Fruit fly (Drosophila melanogaster): ENCODE measurements around the gene CG14829.

The CG14829 gene

DNA sequence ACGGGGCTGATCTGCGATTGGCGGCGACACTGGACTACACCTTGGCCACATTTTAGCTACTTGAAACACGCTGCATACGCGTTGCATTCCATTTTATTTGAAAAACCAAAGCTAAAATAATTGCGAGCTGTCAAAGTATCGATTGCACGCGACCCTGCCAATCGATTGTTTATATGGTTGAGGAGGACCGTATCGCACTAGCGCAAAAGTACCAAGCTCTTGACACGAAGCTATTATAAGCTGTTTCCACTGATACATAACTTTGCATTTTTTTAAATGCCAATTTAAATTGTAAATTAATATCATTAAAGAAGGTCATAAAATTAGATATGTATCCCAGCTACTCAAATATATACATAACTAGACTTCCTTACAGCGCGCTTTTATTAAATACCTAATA, 11.2 kb upstream of the CG14829 start, which contains the start of gene Cdc27 (continued):
- TF ChIP-seq CG12155 (GFP tag; optimal IDR thresholded peaks at IDR 0.05): peak; percentile 36
- TF ChIP-seq disco-r (GFP tag; optimal IDR thresholded peaks at IDR 0.05): no peak
- peak; percentile 14 for TF ChIP-seq Dip3 (GFP tag; optimal IDR thresholded peaks at IDR 0.05)
- no peak for TF ChIP-seq dan (GFP tag; IDR thresholded peaks at IDR 0.05)
- TF ChIP-seq ap (GFP tag; IDR thresholded peaks at IDR 0.05): no peak
- peak; percentile 90 for TF ChIP-seq row (GFP tag; IDR thresholded peaks at IDR 0.05)
- TF ChIP-seq CG12071 (GFP tag; optimal IDR thresholded peaks at IDR 0.05): no peak
- TF ChIP-seq CG17359 (tag; optimal IDR thresholded peaks at IDR 0.05): peak; percentile 23
- peak; percentile 42 for TF ChIP-seq bcd (GFP tag; optimal IDR thresholded peaks at IDR 0.05)
- TF ChIP-seq B-H2 (GFP tag; optimal IDR thresholded peaks at IDR 0.05): no peak
- TF ChIP-seq ato (GFP tag; IDR thresholded peaks at IDR 0.05; ENCODE audit: partially characterized antibody): peak; percentile 75
- TF ChIP-seq gcm2 (GFP tag; optimal IDR thresholded peaks at IDR 0.05): no peak
- no peak for TF ChIP-seq CG10462 (GFP tag; optimal IDR thresholded peaks at IDR 0.05)
- peak; percentile 77 for TF ChIP-seq CG17829 (tag; optimal IDR thresholded peaks at IDR 0.05)
- peak; percentile 26 for TF ChIP-seq Side (GFP tag; optimal IDR thresholded peaks at IDR 0.05)
- no peak for TF ChIP-seq CG2202 (tag; optimal IDR thresholded peaks at IDR 0.05)
- TF ChIP-seq CG14965 (GFP tag; optimal IDR thresholded peaks at IDR 0.05; ENCODE audit: borderline replicate concordance): no peak
- TF ChIP-seq CG34224 (GFP tag; IDR thresholded peaks at IDR 0.05; ENCODE audit: partially characterized antibody): peak; percentile 77
- no peak for TF ChIP-seq CG17912 (GFP tag; optimal IDR thresholded peaks at IDR 0.05)
- TF ChIP-seq ara (GFP tag; IDR thresholded peaks at IDR 0.05): no peak
- no peak for TF ChIP-seq chif (GFP tag; optimal IDR thresholded peaks at IDR 0.05)
- TF ChIP-seq tna (GFP tag; IDR thresholded peaks at IDR 0.05; ENCODE audit: partially characterized antibody): peak; percentile 60
- TF ChIP-seq az2 (GFP tag; optimal IDR thresholded peaks at IDR 0.05): peak; percentile 8
- no peak for TF ChIP-seq Lpt (GFP tag; optimal IDR thresholded peaks at IDR 0.05)
- TF ChIP-seq CG1024 (GFP tag; IDR thresholded peaks at IDR 0.05): peak; percentile 91
- peak; percentile 82 for TF ChIP-seq CG9797 (GFP tag; optimal IDR thresholded peaks at IDR 0.05)
- 0 out of 2 replicates have a peak, but pooled peaks have one; percentile 26 for TF ChIP-seq ranshi (GFP tag; IDR thresholded peaks at IDR 0.05)
- no peak for TF ChIP-seq ttk (GFP tag; IDR thresholded peaks at IDR 0.05)
- peak; percentile 55; the same call in 1 of the 4 replicates for TF ChIP-seq chinmo (GFP tag; IDR thresholded peaks at IDR 0.05; ENCODE audit: partially characterized antibody)
- peak; percentile 64 for TF ChIP-seq CG12769 (tag; optimal IDR thresholded peaks at IDR 0.05)
- no peak for TF ChIP-seq CG11085 (GFP tag; IDR thresholded peaks at IDR 0.05)
- peak; percentile 34 for TF ChIP-seq PHDP (tag; optimal IDR thresholded peaks at IDR 0.05)
- TF ChIP-seq CG17361 (GFP tag; IDR thresholded peaks at IDR 0.05): peak; percentile 60
- TF ChIP-seq CG7963 (GFP tag; IDR thresholded peaks at IDR 0.05; ENCODE audit: partially characterized antibody): peak; percentile 65
- peak; percentile 91 for TF ChIP-seq gfzf (GFP tag; optimal IDR thresholded peaks at IDR 0.05)
- TF ChIP-seq jumu (GFP tag; optimal IDR thresholded peaks at IDR 0.05): no peak
- peak; percentile 10 for TF ChIP-seq Max (GFP tag; optimal IDR thresholded peaks at IDR 0.05)
- TF ChIP-seq CG2199 (GFP tag; IDR thresholded peaks at IDR 0.05): no peak
- peak in 1 of 2 experiments; percentile 31 for TF ChIP-seq Hr51 (GFP tag; optimal IDR thresholded peaks at IDR 0.05)
- no peak for TF ChIP-seq Spps (tag; optimal IDR thresholded peaks at IDR 0.05)
- peak; percentile 70 for TF ChIP-seq Ets65A (GFP tag)
- TF ChIP-seq CG10366 (GFP tag; IDR thresholded peaks at IDR 0.05): peak; percentile 19; the same call in 1 of the 2 replicates
- no peak for TF ChIP-seq CG3065 (GFP tag; optimal IDR thresholded peaks at IDR 0.05)
- TF ChIP-seq bigmax (GFP tag; optimal IDR thresholded peaks at IDR 0.05): no peak
- TF ChIP-seq CG13775 (GFP tag; optimal IDR thresholded peaks at IDR 0.05): peak; percentile 30
- TF ChIP-seq CG17612 (GFP tag; IDR thresholded peaks at IDR 0.05): no peak
- no peak for TF ChIP-seq CG6854 (GFP tag; optimal IDR thresholded peaks at IDR 0.05)
- TF ChIP-seq CG13894 (tag; optimal IDR thresholded peaks at IDR 0.05): peak; percentile 44
- peak; percentile 74 for TF ChIP-seq Sry-δ (GFP tag; optimal IDR thresholded peaks at IDR 0.05)
- TF ChIP-seq lola (GFP tag; optimal IDR thresholded peaks at IDR 0.05): peak in 1 of 3 experiments; percentile 95
- TF ChIP-seq ewg (GFP tag; optimal IDR thresholded peaks at IDR 0.05): no peak
